Worm (Caenorhabditis elegans): ENCODE results near the gene isp-1.

DNA sequence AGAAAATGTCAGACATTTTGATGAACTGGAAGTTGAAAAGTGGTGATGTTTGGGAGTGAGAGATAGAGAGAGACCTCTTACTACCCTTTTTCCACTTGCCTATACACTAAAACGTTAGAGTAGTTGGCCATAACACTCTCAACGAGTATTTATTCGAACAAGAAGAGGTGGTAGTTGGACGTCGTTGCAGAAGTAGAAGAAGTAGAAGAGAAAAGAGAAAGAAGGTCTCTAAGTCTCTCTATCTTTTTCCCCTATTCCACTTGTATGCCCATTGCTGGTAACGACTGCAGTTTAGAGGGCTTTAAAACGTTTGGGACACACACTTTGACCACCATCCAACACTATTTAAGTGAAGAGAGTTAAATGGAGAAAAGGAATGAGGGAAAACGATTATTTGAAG, 44.3 kb downstream of the isp-1 start:
- TF ChIP-seq tbx-2 (tag; optimal IDR thresholded peaks at IDR 0.05) (no peak), ama-1 (optimal IDR thresholded peaks at IDR 0.05) (no peak), nhr-76 (tag; optimal IDR thresholded peaks at IDR 0.05) (no peak), mdl-1 (tag; optimal IDR thresholded peaks at IDR 0.05) (no peak), snpc-4 (tag; optimal IDR thresholded peaks at IDR 0.05) (no peak), R02D3.7 (tag; optimal IDR thresholded peaks at IDR 0.05) (no peak), jun-1 (tag; optimal IDR thresholded peaks at IDR 0.05) (no peak), aly-2 (tag; optimal IDR thresholded peaks at IDR 0.05) (no peak), pqm-1 (tag; optimal IDR thresholded peaks at IDR 0.05) (no peak), lin-39 (tag; optimal IDR thresholded peaks at IDR 0.05) (no peak), ztf-11 (tag; optimal IDR thresholded peaks at IDR 0.05) (no peak), mml-1 (tag; optimal IDR thresholded peaks at IDR 0.05) (no peak), nhr-12 (tag; optimal IDR thresholded peaks at IDR 0.05) (no peak)

All from whole organism, L3 larva.